Worm (Caenorhabditis elegans) whole organism, early embryonic: ENCODE results near the gene K02F6.4.

Experiments
- B0310.2 ChIP-seq: sonication (generic microtip); optimal IDR thresholded peaks from 2 replicates; lab custom pipeline; 2016; ENCODE audit warnings: mild to moderate bottlenecking, missing genetic modification characterization, missing compliant biosample characterization
- F13C5.2 ChIP-seq: sonication (generic microtip); optimal IDR thresholded peaks from 2 replicates; lab custom pipeline; 2017; ENCODE audit warnings: mild to moderate bottlenecking, missing genetic modification characterization, inconsistent platforms, missing compliant biosample characterization
- aly-1 ChIP-seq: sonication (generic microtip); optimal IDR thresholded peaks from 2 replicates; lab custom pipeline; 2016; ENCODE audit warnings: missing genetic modification characterization, missing compliant biosample characterization
- ama-1 ChIP-seq: fragments of 150-350 bp; optimal IDR thresholded peaks from 2 replicates; lab custom pipeline; 2014
- ceh-13 ChIP-seq: fragments of 200-800 bp; sonication (Bioruptor generic); optimal IDR thresholded peaks from 2 replicates; lab custom pipeline; 2018; ENCODE audit warnings: mild to moderate bottlenecking, missing genetic modification characterization, missing compliant biosample characterization
- ceh-36 ChIP-seq: sonication (generic microtip); optimal IDR thresholded peaks from 2 replicates; lab custom pipeline; 2016; ENCODE audit warnings: missing genetic modification characterization, inconsistent platforms, missing compliant biosample characterization
- ets-7 ChIP-seq: sonication (generic microtip); optimal IDR thresholded peaks from 2 replicates; lab custom pipeline; 2016; ENCODE audit warnings: missing genotype, missing genetic modification characterization, missing compliant biosample characterization
- flt-1 ChIP-seq: fragments of 200-800 bp; sonication (Bioruptor generic); IDR thresholded peaks from 2 replicates; pipeline ENCODE4 v1.3.6; 2022; ENCODE audit warnings: missing genetic modification characterization, missing compliant biosample characterization
- hmbx-1 ChIP-seq: sonication (generic microtip); optimal IDR thresholded peaks from 2 replicates; lab custom pipeline; 2016; ENCODE audit warnings: mild to moderate bottlenecking, missing genetic modification characterization, missing compliant biosample characterization
- hmg-4 ChIP-seq: fragments of 200-800 bp; sonication (Bioruptor generic); optimal IDR thresholded peaks from 2 replicates; lab custom pipeline; 2018; ENCODE audit warnings: mild to moderate bottlenecking, missing genetic modification characterization, missing compliant biosample characterization
- hnd-1 ChIP-seq: sonication (generic microtip); optimal IDR thresholded peaks from 2 replicates; lab custom pipeline; 2016; ENCODE audit warnings: missing genetic modification characterization, missing compliant biosample characterization
- pes-1 ChIP-seq: fragments of 200-800 bp; sonication (Bioruptor generic); IDR thresholded peaks from 2 replicates; pipeline ENCODE4 v1.3.6; 2022; ENCODE audit warnings: missing genetic modification reagents, missing genetic modification characterization, missing compliant biosample characterization
- scrt-1 ChIP-seq: fragments of 200-800 bp; sonication (Bioruptor generic); IDR thresholded peaks from 2 replicates; pipeline ENCODE4 v1.3.6; 2022; ENCODE audit warnings: missing genetic modification characterization, missing compliant biosample characterization
- sea-1 ChIP-seq: fragments of 200-800 bp; sonication (Bioruptor generic); conservative IDR thresholded peaks from 2 replicates; pipeline ENCODE4 v1.3.6; 2022; ENCODE audit warnings: missing genetic modification characterization, missing compliant biosample characterization
- tbx-11 ChIP-seq: fragments of 200-800 bp; sonication (Bioruptor generic); IDR thresholded peaks from 2 replicates; pipeline ENCODE4 v1.3.6; 2022; ENCODE audit warnings: missing genetic modification characterization, missing compliant biosample characterization
- tbx-37 ChIP-seq: fragments of 200-800 bp; sonication (Bioruptor generic); conservative IDR thresholded peaks from 2 replicates; pipeline ENCODE4 v1.3.6; 2022; ENCODE audit warnings: missing genetic modification reagents, missing genetic modification characterization, missing compliant biosample characterization
- tra-4 ChIP-seq: sonication (generic microtip); optimal IDR thresholded peaks from 2 replicates; lab custom pipeline; 2017; ENCODE audit warnings: missing genetic modification characterization, missing compliant biosample characterization

The K02F6.4 gene

ce11 chrII:2570384-2570964, 32.2 kb downstream of the K02F6.4 start:
- peak; percentile 62 for TF ChIP-seq ceh-13 (GFP tag; lab: Kevin White, UChicago)
- TF ChIP-seq hnd-1 (tag; lab: Kevin White, UChicago) = peak; percentile 58
- peak; percentile 60 for TF ChIP-seq ceh-36 (tag; lab: Kevin White, UChicago)
- TF ChIP-seq hmbx-1 (tag; lab: Kevin White, UChicago) = peak; percentile 72
- TF ChIP-seq F13C5.2 (tag; lab: Kevin White, UChicago) = peak; percentile 88

- TF ChIP-seq flt-1 (no peak), sea-1 (GFP tag; lab: Robert Waterston, UW) (no peak), tbx-11 (GFP tag; lab: Robert Waterston, UW) (no peak), hmg-4 (no peak), pes-1 (GFP tag; lab: Robert Waterston, UW) (no peak), tbx-37 (GFP tag; lab: Robert Waterston, UW) (no peak), ets-7 (tag; lab: Kevin White, UChicago) (no peak), hnd-1 (tag; lab: Kevin White, UChicago) (no peak), ama-1 (lab: Kevin White, UChicago) (no peak), ceh-36 (tag; lab: Kevin White, UChicago) (no peak), scrt-1 (GFP tag; lab: Robert Waterston, UW) (no peak)
These were observed 39.9 kb downstream of the K02F6.4 start for ce11 chrII:2578216-2578615.

- no peak for TF ChIP-seq ets-7 (tag; lab: Kevin White, UChicago)
- TF ChIP-seq B0310.2 (tag; lab: Kevin White, UChicago) = no peak
- TF ChIP-seq pes-1 (GFP tag; lab: Robert Waterston, UW) = no peak
- no peak for TF ChIP-seq flt-1
- TF ChIP-seq ceh-36 (tag; lab: Kevin White, UChicago) = no peak
- no peak for TF ChIP-seq hnd-1 (tag; lab: Kevin White, UChicago)
- TF ChIP-seq F13C5.2 (tag; lab: Kevin White, UChicago) = no peak
- TF ChIP-seq hmg-4 = no peak
- TF ChIP-seq sea-1 (GFP tag; lab: Robert Waterston, UW) = no peak
- TF ChIP-seq hmbx-1 (tag; lab: Kevin White, UChicago) = no peak
- TF ChIP-seq aly-1 (tag; lab: Kevin White, UChicago) = no peak
- no peak for TF ChIP-seq ama-1 (lab: Kevin White, UChicago)
- no peak for TF ChIP-seq tra-4 (tag; lab: Kevin White, UChicago)
- TF ChIP-seq ceh-13 (GFP tag; lab: Kevin White, UChicago) = no peak
- TF ChIP-seq tbx-11 (GFP tag; lab: Robert Waterston, UW) = no peak
- no peak for TF ChIP-seq tbx-37 (GFP tag; lab: Robert Waterston, UW)
- TF ChIP-seq scrt-1 (GFP tag; lab: Robert Waterston, UW) = no peak
These were observed 44.8 kb downstream of the K02F6.4 start, which contains the start of gene sri-74 for ce11 chrII:2583044-2583443. Gene sri-74 (minus strand): TSS chrII:2583144.

- TF ChIP-seq ama-1 (lab: Kevin White, UChicago) (no peak), hmg-4 (no peak), ceh-13 (GFP tag; lab: Kevin White, UChicago) (no peak), tbx-11 (GFP tag; lab: Robert Waterston, UW) (no peak), scrt-1 (GFP tag; lab: Robert Waterston, UW) (no peak), hmbx-1 (tag; lab: Kevin White, UChicago) (no peak), aly-1 (tag; lab: Kevin White, UChicago) (no peak), hnd-1 (tag; lab: Kevin White, UChicago) (no peak), tbx-37 (GFP tag; lab: Robert Waterston, UW) (no peak), pes-1 (GFP tag; lab: Robert Waterston, UW) (no peak), F13C5.2 (tag; lab: Kevin White, UChicago) (no peak), flt-1 (no peak), ceh-36 (tag; lab: Kevin White, UChicago) (no peak), tra-4 (tag; lab: Kevin White, UChicago) (no peak), B0310.2 (tag; lab: Kevin White, UChicago) (no peak), sea-1 (GFP tag; lab: Robert Waterston, UW) (no peak)
These were observed 47.2 kb downstream of the K02F6.4 start, which contains the start of gene sri-36 for ce11 chrII:2585493-2585892. Gene sri-36 (minus strand): TSS chrII:2585593.

- TF ChIP-seq B0310.2 (tag; lab: Kevin White, UChicago) (no peak), hnd-1 (tag; lab: Kevin White, UChicago) (no peak), F13C5.2 (tag; lab: Kevin White, UChicago) (no peak), ets-7 (tag; lab: Kevin White, UChicago) (no peak), tbx-11 (GFP tag; lab: Robert Waterston, UW) (no peak), flt-1 (no peak), hmg-4 (no peak), tra-4 (tag; lab: Kevin White, UChicago) (no peak), scrt-1 (GFP tag; lab: Robert Waterston, UW) (no peak), hmbx-1 (tag; lab: Kevin White, UChicago) (no peak), ceh-13 (GFP tag; lab: Kevin White, UChicago) (no peak), sea-1 (GFP tag; lab: Robert Waterston, UW) (no peak), aly-1 (tag; lab: Kevin White, UChicago) (no peak)
These were observed 48.7 kb downstream of the K02F6.4 start, which contains the start of the genes F33H12.7 and sri-39 for ce11 chrII:2586861-2587554. Gene F33H12.7 (minus strand): TSS chrII:2586911. Gene sri-39 (plus strand): TSS chrII:2587504.
